Fruit fly (Drosophila melanogaster): ENCODE data around the gene Mtr3.

Mtr3 gene

dm6 chr3L:19932917-19933316 lies 19.4 kb upstream of the Mtr3 start (continued):
- TF ChIP-seq Eip75B (GFP tag; optimal IDR thresholded peaks at IDR 0.05) (no peak), Ets21C (GFP tag; optimal IDR thresholded peaks at IDR 0.05) (no peak), Sox102F (GFP tag; optimal IDR thresholded peaks at IDR 0.05) (peak; percentile 9), achi (GFP tag; optimal IDR thresholded peaks at IDR 0.05) (no peak), CG8119 (GFP tag; IDR thresholded peaks at IDR 0.05) (no peak), pdm3 (GFP tag; optimal IDR thresholded peaks at IDR 0.05) (no peak), net (GFP tag; optimal IDR thresholded peaks at IDR 0.05) (peak; percentile 21), fd59A (GFP tag; optimal IDR thresholded peaks at IDR 0.05) (no peak), Gug (GFP tag; IDR thresholded peaks at IDR 0.05) (no peak), topi (GFP tag; optimal IDR thresholded peaks at IDR 0.05) (no peak), CG4318 (GFP tag; optimal IDR thresholded peaks at IDR 0.05) (no peak), esn (GFP tag; optimal IDR thresholded peaks at IDR 0.05) (peak; percentile 30), CG10631 (GFP tag; optimal IDR thresholded peaks at IDR 0.05) (no peak), CG34406 (GFP tag; optimal IDR thresholded peaks at IDR 0.05) (no peak), vri (GFP tag; optimal IDR thresholded peaks at IDR 0.05) (peak; percentile 20), CG7368 (GFP tag; optimal IDR thresholded peaks at IDR 0.05) (peak; percentile 2), CG10669 (GFP tag; optimal IDR thresholded peaks at IDR 0.05) (no peak), CG9139 (GFP tag; optimal IDR thresholded peaks at IDR 0.05) (no peak), Sox14 (GFP tag; optimal IDR thresholded peaks at IDR 0.05) (no peak), CG8632 (GFP tag; optimal IDR thresholded peaks at IDR 0.05) (no peak), Eip78C (GFP tag) (peak; percentile 66), acj6 (GFP tag; optimal IDR thresholded peaks at IDR 0.05) (no peak), CG31627 (GFP tag; optimal IDR thresholded peaks at IDR 0.05) (no peak), Sox15 (GFP tag; optimal IDR thresholded peaks at IDR 0.05) (no peak), dac (GFP tag; optimal IDR thresholded peaks at IDR 0.05) (no peak), svp (GFP tag) (peak; percentile 45), Hr38 (GFP tag; optimal IDR thresholded peaks at IDR 0.05) (no peak), Smox (GFP tag; optimal IDR thresholded peaks at IDR 0.05) (peak; percentile 10), Blimp-1 (GFP tag; optimal IDR thresholded peaks at IDR 0.05) (no peak), CG32006 (GFP tag; optimal IDR thresholded peaks at IDR 0.05) (no peak), CG6276 (GFP tag; optimal IDR thresholded peaks at IDR 0.05) (peak; percentile 5), CG6163 (GFP tag; IDR thresholded peaks at IDR 0.05) (no peak; the same call in 2 of the 3 replicates), CG3919 (GFP tag; optimal IDR thresholded peaks at IDR 0.05) (no peak), salr (GFP tag; optimal IDR thresholded peaks at IDR 0.05) (no peak), CG6854 (GFP tag; optimal IDR thresholded peaks at IDR 0.05) (no peak)

DNA sequence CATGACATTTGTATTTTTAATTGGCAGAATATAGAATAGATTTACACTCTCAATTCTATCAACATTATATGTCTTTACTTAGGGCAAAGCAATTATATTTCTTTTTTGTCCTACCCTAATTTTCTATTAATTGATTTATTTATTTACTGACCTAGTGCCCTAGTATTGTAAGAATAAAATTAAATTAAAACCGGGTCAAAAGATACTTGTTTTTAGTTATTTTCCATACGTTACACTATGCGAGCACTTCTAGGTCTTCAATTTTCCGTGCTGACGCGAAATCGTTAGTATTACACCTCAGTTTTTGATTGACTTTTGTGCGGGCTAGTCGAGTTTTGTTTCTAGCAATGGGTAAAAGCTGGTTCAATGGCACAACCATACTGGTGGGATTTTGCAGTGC lies 17.9 kb upstream of the Mtr3 start, which contains the start of gene CG46462:
Gene CG46462 (plus strand): TSS at position 301 of the 400 bp plus-strand sequence.
- TF ChIP-seq CG6276 (GFP tag; optimal IDR thresholded peaks at IDR 0.05) (no peak), CG31627 (GFP tag; optimal IDR thresholded peaks at IDR 0.05) (no peak), acj6 (GFP tag; optimal IDR thresholded peaks at IDR 0.05) (no peak), net (GFP tag; optimal IDR thresholded peaks at IDR 0.05) (no peak), lz (GFP tag; optimal IDR thresholded peaks at IDR 0.05) (no peak), CG11762 (GFP tag; optimal IDR thresholded peaks at IDR 0.05; ENCODE audit: insufficient read depth) (no peak), ss (GFP tag; optimal IDR thresholded peaks at IDR 0.05) (no peak)

- TF ChIP-seq Hr4 (GFP tag; optimal IDR thresholded peaks at IDR 0.05) (no peak), svp (GFP tag) (peak; percentile 81), spab (GFP tag; optimal IDR thresholded peaks at IDR 0.05) (no peak), fkh (GFP tag; optimal IDR thresholded peaks at IDR 0.05) (peak; percentile 37), CG7368 (GFP tag; optimal IDR thresholded peaks at IDR 0.05) (no peak), Eip78C (GFP tag) (peak; percentile 65), CG6163 (GFP tag; IDR thresholded peaks at IDR 0.05) (0 out of 3 replicates have a peak, but pooled peaks have one; percentile 39), vri (GFP tag; optimal IDR thresholded peaks at IDR 0.05) (peak; percentile 100)
Measured at dm6 chr3L:19929719-19930334, 16.3 kb upstream of the Mtr3 start.

Measured in whole organism, prepupa.